Worm (Caenorhabditis elegans) whole organism, L1 larva: ENCODE measurements around the gene C36C5.15.

Experiments used
- C16A3.4 ChIP-seq: fragments of 150-350 bp; optimal IDR thresholded peaks from 2 replicates; lab custom pipeline; 2014; ENCODE audit warnings: missing biosample characterization, missing genetic modification characterization
- ceh-88 ChIP-seq: fragments of 200-800 bp; sonication (Bioruptor generic); IDR thresholded peaks from 2 replicates; pipeline ENCODE4 v1.3.6; 2022; ENCODE audit warnings: missing genetic modification characterization, missing compliant biosample characterization
- dpl-1 ChIP-seq, 3 experiments: fragments of 150-350 bp in 2 of 3; sonication (generic microtip) in 1 of 3; optimal IDR thresholded peaks; 2 replicates each; lab custom pipeline; 2014 to 2017; ENCODE audit warnings: missing biosample characterization in 3 of 3, missing genetic modification characterization in 3 of 3, missing genetic modification reagents in 3 of 3
- mab-9 ChIP-seq: fragments of 200-800 bp; sonication (Bioruptor generic); IDR thresholded peaks from 2 replicates; pipeline ENCODE4 v1.3.6; 2022; ENCODE audit warnings: missing genetic modification reagents, missing genetic modification characterization, missing compliant biosample characterization
- mdl-1 ChIP-seq, 2 experiments: fragments of 150-350 bp; optimal IDR thresholded peaks; 2 replicates each; lab custom pipeline; 2014 to 2017; ENCODE audit warnings: missing biosample characterization in 2 of 2, missing genetic modification characterization in 2 of 2, inconsistent platforms in 1 of 2
- nhr-77 ChIP-seq: fragments of 150-350 bp; optimal IDR thresholded peaks from 2 replicates; lab custom pipeline; 2014; ENCODE audit warnings: missing biosample characterization, missing genetic modification characterization
- unc-130 ChIP-seq: fragments of 150-350 bp; optimal IDR thresholded peaks from 2 replicates; lab custom pipeline; 2017; ENCODE audit warnings: missing biosample characterization, missing genetic modification characterization, inconsistent platforms
- unc-30 ChIP-seq: sonication (generic microtip); optimal IDR thresholded peaks from 2 replicates; lab custom pipeline; 2017; ENCODE audit warnings: missing biosample characterization, missing genetic modification characterization

ce11 chrV:3165438-3165837 is 3.1 kb downstream of the C36C5.15 start, which contains the start of gene C36C5.14:
- TF ChIP-seq ceh-88 (GFP tag; lab: Robert Waterston, UW), result no peak
- no peak for TF ChIP-seq nhr-77 (tag; lab: Kevin White, UChicago)
- TF ChIP-seq unc-130, result no peak
- TF ChIP-seq C16A3.4, result no peak
- no peak for TF ChIP-seq mdl-1 (tag; optimal IDR thresholded peaks at IDR 0.05; lab: Kevin White, UChicago)
- TF ChIP-seq mab-9, result no peak
- TF ChIP-seq unc-30 (tag; lab: Kevin White, UChicago), result no peak
- no peak for TF ChIP-seq dpl-1 (GFP tag; optimal IDR thresholded peaks at IDR 0.05; lab: Kevin White, UChicago)
